Fruit fly (Drosophila melanogaster) whole organism, wandering third instar larva: ENCODE measurements around the gene CG2926.

Source experiments
- Abd-B ChIP-seq: fragments of >200 bp; optimal IDR thresholded peaks from 2 replicates; lab custom pipeline; 2017; ENCODE audit warnings: missing biosample characterization, missing genetic modification characterization
- CG32264 ChIP-seq: fragments of 200-800 bp; sonication (Bioruptor generic); optimal IDR thresholded peaks from 2 replicates; lab custom pipeline; 2016; ENCODE audit warnings: missing biosample characterization, missing genetic modification characterization
- CG9705 ChIP-seq: fragments of 200-800 bp; sonication (Bioruptor generic); optimal IDR thresholded peaks from 2 replicates; lab custom pipeline; 2018; ENCODE audit warnings: missing biosample characterization, mild to moderate bottlenecking, missing genetic modification characterization
- CrebA ChIP-seq: fragments of 200-800 bp; sonication (Bioruptor generic); optimal IDR thresholded peaks from 2 replicates; lab custom pipeline; 2016; ENCODE audit warnings: missing biosample characterization, mild to moderate bottlenecking, missing genetic modification characterization, borderline replicate concordance
- Dfd ChIP-seq: fragments of >200 bp; optimal IDR thresholded peaks from 2 replicates; lab custom pipeline; 2017; ENCODE audit warnings: missing biosample characterization, missing genetic modification characterization
- Dif ChIP-seq: fragments of 200-275, 200-300 bp; sonication (Bioruptor generic); optimal IDR thresholded peaks from 2 replicates; lab custom pipeline; 2018; ENCODE audit warnings: missing biosample characterization, missing genetic modification characterization; ENCODE audit not compliant: partially characterized antibody
- GATAd ChIP-seq: sonication (Bioruptor generic); optimal IDR thresholded peaks from 2 replicates; lab custom pipeline; 2016; ENCODE audit warnings: missing biosample characterization, missing genetic modification characterization
- HLH106 ChIP-seq: fragments of 200-800 bp; optimal IDR thresholded peaks from 3 replicates; lab custom pipeline; 2019; ENCODE audit warnings: missing biosample characterization, mild to moderate bottlenecking, missing genetic modification characterization, moderate library complexity
- Hnf4 ChIP-seq: fragments of 200-800 bp; sonication (Bioruptor generic); optimal IDR thresholded peaks from 2 replicates; lab custom pipeline; 2016; ENCODE audit warnings: missing biosample characterization, mild to moderate bottlenecking, missing genetic modification characterization
- Hr78 ChIP-seq: fragments of >200 bp; optimal IDR thresholded peaks from 2 replicates; lab custom pipeline; 2017; ENCODE audit warnings: missing biosample characterization, missing genetic modification characterization
- Hr83 ChIP-seq: fragments of 200-300 bp; sonication (Bioruptor generic); optimal IDR thresholded peaks from 2 replicates; lab custom pipeline; 2016; ENCODE audit warnings: missing biosample characterization, mild to moderate bottlenecking, missing genetic modification characterization, moderate library complexity; ENCODE audit not compliant: poor library complexity, severe bottlenecking
- Jra ChIP-seq: sonication (Bioruptor generic); optimal IDR thresholded peaks from 2 replicates; lab custom pipeline; 2016; ENCODE audit warnings: missing biosample characterization, missing genetic modification characterization
- Mio ChIP-seq: sonication (Bioruptor generic); optimal IDR thresholded peaks from 2 replicates; lab custom pipeline; 2016; ENCODE audit warnings: missing biosample characterization, missing genetic modification characterization
- Myc ChIP-seq: fragments of >200 bp; optimal IDR thresholded peaks from 2 replicates; lab custom pipeline; 2017
- N ChIP-seq: fragments of >200 bp; optimal IDR thresholded peaks from 2 replicates; lab custom pipeline; 2018; ENCODE audit warnings: missing biosample characterization, missing external identifiers, missing genetic modification characterization
- OdsH ChIP-seq: fragments of 200-800 bp; sonication (Bioruptor generic); optimal IDR thresholded peaks from 2 replicates; lab custom pipeline; 2016; ENCODE audit warnings: missing biosample characterization, mild to moderate bottlenecking, missing genetic modification characterization
- Rel ChIP-seq, 2 experiments: fragments of 200-800 bp; sonication (Bioruptor generic) in 1 of 2; optimal IDR thresholded peaks; 2 replicates in 1 of 2; 3 replicates in 1 of 2; lab custom pipeline; 2016 to 2019; ENCODE audit warnings: mild to moderate bottlenecking in 2 of 2, missing biosample characterization in 2 of 2, missing genetic modification characterization in 2 of 2, moderate library complexity in 1 of 2
- Sp1 ChIP-seq: fragments of 200-800 bp; sonication (Bioruptor generic); optimal IDR thresholded peaks from 3 replicates; lab custom pipeline; 2019; ENCODE audit warnings: missing biosample characterization, mild to moderate bottlenecking, missing genetic modification characterization, moderate library complexity
- Vsx2 ChIP-seq: fragments of 200-300, 225-300 bp; sonication (Bioruptor generic); optimal IDR thresholded peaks from 2 replicates; lab custom pipeline; 2018; ENCODE audit warnings: missing biosample characterization, missing genetic modification characterization; ENCODE audit not compliant: partially characterized antibody
- br ChIP-seq: fragments of 200-800 bp; sonication (Bioruptor generic); optimal IDR thresholded peaks from 2 replicates; lab custom pipeline; 2016; ENCODE audit warnings: missing biosample characterization, missing genetic modification characterization
- brk ChIP-seq: fragments of 200-800 bp; sonication (Bioruptor generic); optimal IDR thresholded peaks from 2 replicates; lab custom pipeline; 2016; ENCODE audit warnings: missing biosample characterization, mild to moderate bottlenecking, missing genetic modification characterization
- dl ChIP-seq, 2 experiments: fragments of 175-275, 200-275 bp in 1 of 2; fragments of 200-275 bp in 1 of 2; sonication (Bioruptor generic); optimal IDR thresholded peaks; lab custom pipeline; 2018; ENCODE audit warnings: mild to moderate bottlenecking in 2 of 2, missing biosample characterization in 2 of 2, missing genetic modification characterization in 2 of 2, moderate library complexity in 2 of 2; ENCODE audit not compliant: partially characterized antibody in 2 of 2, insufficient read depth in 1 of 2
- dmrt93B ChIP-seq: fragments of 200-800 bp; sonication (Bioruptor generic); optimal IDR thresholded peaks from 2 replicates; lab custom pipeline; 2018; ENCODE audit warnings: missing biosample characterization, mild to moderate bottlenecking, missing genetic modification characterization
- dsf ChIP-seq: sonication (Bioruptor generic); optimal IDR thresholded peaks from 2 replicates; lab custom pipeline; 2016; ENCODE audit warnings: missing biosample characterization, missing genetic modification characterization, borderline replicate concordance
- ey ChIP-seq: fragments of 200-800 bp; sonication (Bioruptor generic); optimal IDR thresholded peaks from 2 replicates; lab custom pipeline; 2016; ENCODE audit warnings: missing biosample characterization, missing genetic modification characterization
- foxo ChIP-seq, 2 experiments: fragments of 200-800 bp; sonication (Bioruptor generic); optimal IDR thresholded peaks; 2 replicates in 1 of 2; 3 replicates in 1 of 2; lab custom pipeline; 2016 to 2017; ENCODE audit warnings: missing biosample characterization in 2 of 2, missing genetic modification characterization in 2 of 2
- fru ChIP-seq: fragments of 200-800 bp; sonication (Bioruptor generic); optimal IDR thresholded peaks from 3 replicates; lab custom pipeline; 2016; ENCODE audit warnings: missing biosample characterization, mild to moderate bottlenecking, missing genetic modification characterization
- h ChIP-seq: fragments of 200-800 bp; sonication (Bioruptor generic); optimal IDR thresholded peaks from 3 replicates; lab custom pipeline; 2016; ENCODE audit warnings: missing biosample characterization, mild to moderate bottlenecking, missing genetic modification characterization
- jim ChIP-seq: fragments of 175-275, 200-325 bp; sonication (Bioruptor generic); optimal IDR thresholded peaks from 2 replicates; lab custom pipeline; 2016; ENCODE audit warnings: missing biosample characterization, mild to moderate bottlenecking, missing genetic modification characterization
- lola ChIP-seq: fragments of >200 bp; optimal IDR thresholded peaks from 2 replicates; lab custom pipeline; 2017; ENCODE audit warnings: missing biosample characterization, missing genetic modification characterization
- pan ChIP-seq: fragments of >200 bp; optimal IDR thresholded peaks from 2 replicates; lab custom pipeline; 2017
- psq ChIP-seq: fragments of 200-800 bp; sonication (Bioruptor generic); optimal IDR thresholded peaks from 3 replicates; lab custom pipeline; 2017; ENCODE audit warnings: missing biosample characterization, mild to moderate bottlenecking, missing genetic modification characterization, moderate library complexity
- rgr ChIP-seq: fragments of 200-800 bp; sonication (Bioruptor generic); optimal IDR thresholded peaks from 3 replicates; lab custom pipeline; 2016; ENCODE audit warnings: missing biosample characterization, mild to moderate bottlenecking, missing genetic modification characterization
- sage ChIP-seq: fragments of 200-800 bp; sonication (Bioruptor generic); optimal IDR thresholded peaks from 2 replicates; lab custom pipeline; 2016; ENCODE audit warnings: missing biosample characterization, mild to moderate bottlenecking, missing genetic modification characterization
- sv ChIP-seq: fragments of 200-800 bp; sonication (Bioruptor generic); optimal IDR thresholded peaks from 3 replicates; lab custom pipeline; 2016; ENCODE audit warnings: missing biosample characterization, missing genetic modification characterization
- tai ChIP-seq: sonication (Bioruptor generic); optimal IDR thresholded peaks from 2 replicates; lab custom pipeline; 2016; ENCODE audit warnings: missing biosample characterization, missing genetic modification characterization
- usp ChIP-seq: fragments of >200 bp; optimal IDR thresholded peaks from 2 replicates; lab custom pipeline; 2017; ENCODE audit warnings: missing biosample characterization, missing genetic modification characterization
- woc ChIP-seq: sonication (Bioruptor generic); optimal IDR thresholded peaks from 2 replicates; lab custom pipeline; 2016; ENCODE audit warnings: missing biosample characterization, mild to moderate bottlenecking, missing genetic modification characterization

CG2926 gene

dm6 chr3R:5587863-5588519 lies at the start of gene CG2926:
Gene CG2926 (minus strand): TSS chr3R:5588380.
- TF ChIP-seq dmrt93B (GFP tag; lab: Kevin White, UChicago), result no peak
- no peak for TF ChIP-seq pan (lab: Kevin White, UChicago)
- TF ChIP-seq brk (GFP tag; lab: Kevin White, UChicago), result no peak
- no peak for TF ChIP-seq lola (GFP tag; lab: Kevin White, UChicago)
- TF ChIP-seq Jra, result no peak
- TF ChIP-seq Dfd (GFP tag; lab: Kevin White, UChicago), result no peak
- TF ChIP-seq Abd-B, result no peak
- TF ChIP-seq Rel (GFP tag; optimal IDR thresholded peaks at IDR 0.05; lab: Kevin White, UChicago), result no peak
- no peak for TF ChIP-seq Rel (tag; optimal IDR thresholded peaks at IDR 0.05; lab: Kevin White, UChicago)
- TF ChIP-seq dsf, result no peak
- TF ChIP-seq usp, result no peak
- TF ChIP-seq woc (GFP tag; lab: Kevin White, UChicago), result no peak
- no peak for TF ChIP-seq fru (GFP tag; lab: Kevin White, UChicago)
- no peak for TF ChIP-seq rgr (GFP tag; lab: Kevin White, UChicago)
- no peak for TF ChIP-seq br
- peak; percentile 88 for TF ChIP-seq Hr83
- no peak for TF ChIP-seq Mio (GFP tag; lab: Kevin White, UChicago)
- no peak for TF ChIP-seq HLH106 (tag; lab: Kevin White, UChicago)
- TF ChIP-seq Vsx2 (GFP tag; lab: Kevin White, UChicago), result no peak
- no peak for TF ChIP-seq Sp1 (GFP tag; lab: Kevin White, UChicago)
- peak; percentile 58 for TF ChIP-seq jim
- no peak for TF ChIP-seq GATAd (GFP tag; lab: Kevin White, UChicago)
- no peak for TF ChIP-seq Hr78 (GFP tag; lab: Kevin White, UChicago)
- TF ChIP-seq sage (GFP tag; lab: Kevin White, UChicago), result no peak
- no peak for TF ChIP-seq psq (GFP tag; lab: Kevin White, UChicago)
- TF ChIP-seq Dif (GFP tag; lab: Kevin White, UChicago), result no peak
- no peak for TF ChIP-seq N (GFP tag; lab: Kevin White, UChicago)
- TF ChIP-seq sv, result no peak
- no peak for TF ChIP-seq Myc (lab: Kevin White, UChicago)
- no peak for TF ChIP-seq CrebA (GFP tag; lab: Kevin White, UChicago)
- TF ChIP-seq tai (GFP tag; lab: Kevin White, UChicago), result no peak
- no peak for TF ChIP-seq Hnf4
- no peak for TF ChIP-seq CG32264
- peak; percentile 54 for TF ChIP-seq h (GFP tag; lab: Kevin White, UChicago)
- peak; percentile 16 for TF ChIP-seq CG9705 (GFP tag; lab: Kevin White, UChicago)
- TF ChIP-seq OdsH (GFP tag; lab: Kevin White, UChicago), result peak; percentile 15
- no peak for TF ChIP-seq dl (GFP tag; optimal IDR thresholded peaks at IDR 0.05; lab: Kevin White, UChicago; ENCODE audit: insufficient read depth in 1 of 2, partially characterized antibody in 2 of 2)
- TF ChIP-seq foxo (GFP tag; optimal IDR thresholded peaks at IDR 0.05; lab: Kevin White, UChicago), result no peak
- peak; percentile 34 for TF ChIP-seq ey (GFP tag; lab: Kevin White, UChicago)
- TF ChIP-seq, all 38 proteins: peak for 6

DNA sequence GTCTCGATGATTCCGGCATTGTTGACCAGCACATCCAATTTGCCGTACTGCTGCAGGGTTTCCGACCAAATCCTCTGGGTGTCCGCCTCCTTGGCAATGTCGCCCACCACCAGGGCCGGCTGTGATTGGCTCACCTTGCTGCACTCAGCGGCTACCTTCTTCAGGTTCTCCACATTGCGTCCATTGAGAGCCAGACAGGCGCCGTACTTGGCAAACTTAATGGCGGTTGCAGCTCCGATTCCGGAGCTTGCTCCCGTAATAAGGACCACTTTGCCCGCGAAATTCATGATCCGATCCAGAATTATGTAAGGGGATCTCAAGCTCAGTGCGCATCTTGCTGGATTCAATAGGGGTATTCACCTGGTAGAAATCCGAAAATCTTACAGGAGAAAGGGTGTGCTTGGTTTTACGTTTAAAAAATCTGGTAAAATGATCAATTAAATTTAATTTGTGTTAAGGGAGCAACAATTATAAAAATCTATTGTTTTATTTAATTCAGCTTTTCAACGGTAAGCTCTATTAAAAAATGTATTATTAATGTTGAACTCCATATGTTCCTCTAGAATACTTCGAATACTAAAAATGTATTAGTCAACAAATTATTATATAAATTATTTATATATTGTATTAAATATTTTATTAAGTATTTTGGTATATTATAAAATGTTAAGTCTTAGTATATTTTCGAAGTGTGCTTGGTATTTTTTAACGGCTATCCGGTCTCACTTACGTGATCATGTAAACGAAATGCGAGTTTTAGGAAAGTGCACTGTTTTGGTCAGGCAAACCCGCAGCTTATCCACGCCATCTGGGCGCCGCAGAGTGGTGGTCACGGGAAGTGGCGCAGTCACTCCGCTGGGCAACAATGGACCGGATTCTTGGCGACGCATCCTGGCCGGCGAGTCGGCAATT lies 48.6 kb upstream of the CG2926 start, which contains the start of the genes CG31548 and CG12170:
CG31548 (minus strand) TSS at position 334 of the 912 bp plus-strand sequence.
CG12170 (plus strand) TSS at position 716 of the 912 bp plus-strand sequence.
- TF ChIP-seq sv, result peak; percentile 32
- no peak for TF ChIP-seq N (GFP tag; lab: Kevin White, UChicago)
- TF ChIP-seq lola (GFP tag; lab: Kevin White, UChicago), result no peak
- no peak for TF ChIP-seq Dif (GFP tag; lab: Kevin White, UChicago)
- TF ChIP-seq Mio (GFP tag; lab: Kevin White, UChicago), result no peak
- no peak for TF ChIP-seq CG9705 (GFP tag; lab: Kevin White, UChicago)
- no peak for TF ChIP-seq br
- TF ChIP-seq Hr83, result peak; percentile 19
- no peak for TF ChIP-seq jim
- TF ChIP-seq ey (GFP tag; lab: Kevin White, UChicago), result peak; percentile 37
- TF ChIP-seq h (GFP tag; lab: Kevin White, UChicago), result no peak
- TF ChIP-seq Hr78 (GFP tag; lab: Kevin White, UChicago), result no peak
- TF ChIP-seq OdsH (GFP tag; lab: Kevin White, UChicago), result peak; percentile 1
- TF ChIP-seq Hnf4, result no peak
- TF ChIP-seq rgr (GFP tag; lab: Kevin White, UChicago), result no peak
- TF ChIP-seq sage (GFP tag; lab: Kevin White, UChicago), result no peak
- no peak for TF ChIP-seq brk (GFP tag; lab: Kevin White, UChicago)
- TF ChIP-seq usp, result no peak
- no peak for TF ChIP-seq woc (GFP tag; lab: Kevin White, UChicago)
- peak; percentile 41 for TF ChIP-seq psq (GFP tag; lab: Kevin White, UChicago)
- TF ChIP-seq Abd-B, result no peak
- no peak for TF ChIP-seq fru (GFP tag; lab: Kevin White, UChicago)
- no peak for TF ChIP-seq Rel (GFP tag; optimal IDR thresholded peaks at IDR 0.05; lab: Kevin White, UChicago)
- no peak for TF ChIP-seq Rel (tag; optimal IDR thresholded peaks at IDR 0.05; lab: Kevin White, UChicago)
- no peak for TF ChIP-seq Sp1 (GFP tag; lab: Kevin White, UChicago)
- no peak for TF ChIP-seq Vsx2 (GFP tag; lab: Kevin White, UChicago)
- TF ChIP-seq tai (GFP tag; lab: Kevin White, UChicago), result no peak
- no peak for TF ChIP-seq pan (lab: Kevin White, UChicago)
- TF ChIP-seq dl (GFP tag; optimal IDR thresholded peaks at IDR 0.05; lab: Kevin White, UChicago; ENCODE audit: insufficient read depth in 1 of 2, partially characterized antibody in 2 of 2), result no peak
- TF ChIP-seq dmrt93B (GFP tag; lab: Kevin White, UChicago), result no peak
- no peak for TF ChIP-seq dsf
- TF ChIP-seq HLH106 (tag; lab: Kevin White, UChicago), result peak; percentile 36
- TF ChIP-seq, all 38 proteins: peak for 6
